Worm (Caenorhabditis elegans): Measurements from ENCODE around the gene F25G6.9.

DNA sequence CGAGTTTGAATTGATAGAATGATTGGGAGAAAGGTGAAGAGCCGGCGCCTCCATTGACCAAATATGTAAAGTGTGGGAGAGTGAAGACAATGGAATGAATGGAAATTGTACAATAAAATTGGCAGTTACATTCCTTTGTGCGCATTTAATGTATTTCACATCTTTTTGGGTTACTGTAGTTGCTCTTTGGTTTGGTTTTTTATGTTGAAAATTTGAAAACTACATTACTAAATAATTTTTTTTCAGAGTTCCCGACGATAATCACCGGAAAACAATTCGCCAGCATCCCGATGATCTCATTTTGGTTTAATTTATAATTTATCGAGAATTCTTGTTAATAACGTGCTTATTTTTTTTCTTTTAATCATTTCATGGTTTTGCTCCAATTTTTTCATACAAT is 11.2 kb upstream of the F25G6.9 start, which contains the start of gene C10B5.1:
- no peak for TF ChIP-seq pbrm-1 (GFP tag; IDR thresholded peaks at IDR 0.05)
- no peak for TF ChIP-seq cebp-2 (GFP tag; IDR thresholded peaks at IDR 0.05)
- no peak for TF ChIP-seq F57C9.4 (tag; optimal IDR thresholded peaks at IDR 0.05)
- TF ChIP-seq B0336.3 (GFP tag; IDR thresholded peaks at IDR 0.05) = no peak
- TF ChIP-seq egrh-3 (GFP tag; IDR thresholded peaks at IDR 0.05) = no peak
- no peak for TF ChIP-seq unc-62 (GFP tag; optimal IDR thresholded peaks at IDR 0.05)
- TF ChIP-seq F52B5.7 (tag; optimal IDR thresholded peaks at IDR 0.05) = no peak
- TF ChIP-seq die-1 (tag; optimal IDR thresholded peaks at IDR 0.05) = no peak
- TF ChIP-seq mes-4 (tag; optimal IDR thresholded peaks at IDR 0.05) = no peak
- TF ChIP-seq nhr-80 (tag; optimal IDR thresholded peaks at IDR 0.05) = no peak
- no peak for TF ChIP-seq tbp1 (GFP tag; optimal IDR thresholded peaks at IDR 0.05)
- TF ChIP-seq ztf-3 (GFP tag; optimal IDR thresholded peaks at IDR 0.05) = no peak

Measured in whole organism, young adult.